Fruit fly (Drosophila melanogaster) whole organism, embryonic: ENCODE measurements around the gene CG33107.

Experiments used
- CG10267 ChIP-seq: fragments of 200-800 bp; sonication (Bioruptor generic); optimal IDR thresholded peaks from 2 replicates; lab custom pipeline; 2018; ENCODE audit warnings: missing biosample characterization, mild to moderate bottlenecking, missing genetic modification characterization, moderate library complexity
- CG10543 ChIP-seq: fragments of 200-800 bp; sonication (Bioruptor generic); optimal IDR thresholded peaks from 3 replicates; lab custom pipeline; 2017; ENCODE audit warnings: missing biosample characterization, mild to moderate bottlenecking, missing genetic modification characterization, moderate library complexity
- CG12219 ChIP-seq: fragments of 200-800 bp; sonication (Bioruptor generic); optimal IDR thresholded peaks from 3 replicates; lab custom pipeline; 2018; ENCODE audit warnings: missing biosample characterization, mild to moderate bottlenecking, missing genetic modification characterization
- CG12744 ChIP-seq: fragments of 200-800 bp; sonication (Bioruptor generic); optimal IDR thresholded peaks from 2 replicates; lab custom pipeline; 2016; ENCODE audit warnings: missing biosample characterization, missing genetic modification characterization
- CG13624 ChIP-seq: fragments of 200-800 bp; sonication (Bioruptor generic); optimal IDR thresholded peaks from 2 replicates; lab custom pipeline; 2016; ENCODE audit warnings: missing biosample characterization, missing genetic modification characterization
- CG14860 ChIP-seq: fragments of 200-800 bp; sonication (Bioruptor generic); IDR thresholded peaks from 3 replicates; pipeline ENCODE4 v1.3.6; 2022; ENCODE audit warnings: missing biosample characterization, missing genetic modification characterization; ENCODE audit not compliant: partially characterized antibody
- CG15269 ChIP-seq: fragments of 200-800 bp; sonication (Bioruptor generic); optimal IDR thresholded peaks from 2 replicates; lab custom pipeline; 2018; ENCODE audit warnings: missing biosample characterization, mild to moderate bottlenecking, missing genetic modification characterization, moderate library complexity
- CG15479 ChIP-seq: fragments of 200-800 bp; sonication (Bioruptor generic); optimal IDR thresholded peaks from 3 replicates; lab custom pipeline; 2019; ENCODE audit warnings: missing biosample characterization, mild to moderate bottlenecking, missing genetic modification characterization, moderate library complexity
- CG1602 ChIP-seq: fragments of 200-800 bp; sonication (Bioruptor generic); optimal IDR thresholded peaks from 3 replicates; lab custom pipeline; 2016; ENCODE audit warnings: missing biosample characterization, missing genetic modification characterization
- CG17186 ChIP-seq: fragments of 200-800 bp; sonication (Bioruptor generic); optimal IDR thresholded peaks from 3 replicates; lab custom pipeline; 2017; ENCODE audit warnings: missing biosample characterization, missing genetic modification reagents, missing genetic modification characterization
- CG17361 ChIP-seq: fragments of 200-800 bp; sonication (Bioruptor generic); IDR thresholded peaks from 3 replicates; pipeline ENCODE4 v1.3.6; 2022; ENCODE audit warnings: missing biosample characterization, missing genetic modification characterization
- CG17829 ChIP-seq: fragments of 200-800 bp; optimal IDR thresholded peaks from 2 replicates; lab custom pipeline; 2019; ENCODE audit warnings: missing biosample characterization, mild to moderate bottlenecking, missing genetic modification characterization, moderate library complexity
- CG18011 ChIP-seq: fragments of 200-800 bp; sonication (Bioruptor generic); optimal IDR thresholded peaks from 2 replicates; lab custom pipeline; 2017; ENCODE audit warnings: missing biosample characterization, missing genetic modification characterization, mild to moderate bottlenecking, moderate library complexity, missing genotype
- CG18764 ChIP-seq: fragments of 200-800 bp; sonication (Bioruptor generic); optimal IDR thresholded peaks from 3 replicates; lab custom pipeline; 2016; ENCODE audit warnings: missing biosample characterization, missing genetic modification characterization
- CG3065 ChIP-seq: fragments of 200-800 bp; sonication (Bioruptor generic); optimal IDR thresholded peaks from 2 replicates; lab custom pipeline; 2016; ENCODE audit warnings: missing biosample characterization, missing genetic modification characterization
- CG3995 ChIP-seq: fragments of 200-800 bp; sonication (Bioruptor generic); optimal IDR thresholded peaks from 3 replicates; lab custom pipeline; 2016; ENCODE audit warnings: missing biosample characterization, missing genetic modification characterization
- CG5245 ChIP-seq: fragments of 200-800 bp; sonication (Bioruptor generic); optimal IDR thresholded peaks from 3 replicates; lab custom pipeline; 2016; ENCODE audit warnings: missing biosample characterization, missing genetic modification characterization
- CG7372 ChIP-seq: fragments of 200-800 bp; sonication (Bioruptor generic); IDR thresholded peaks from 2 replicates; pipeline ENCODE4 v1.3.6; 2022; ENCODE audit warnings: missing biosample characterization, missing genetic modification characterization
- CG7839 ChIP-seq: fragments of 200-800 bp; sonication (Bioruptor generic); optimal IDR thresholded peaks from 3 replicates; lab custom pipeline; 2018; ENCODE audit warnings: missing biosample characterization, mild to moderate bottlenecking, missing genetic modification characterization, moderate library complexity
- CG8290 ChIP-seq, 3 experiments: fragments of 200-800 bp; sonication (Bioruptor generic); optimal IDR thresholded peaks; 2 replicates each; lab custom pipeline; 2016 to 2019; ENCODE audit warnings: missing biosample characterization in 3 of 3, missing genetic modification characterization in 3 of 3, mild to moderate bottlenecking in 2 of 3, moderate library complexity in 1 of 3
- CkIIα-i1 ChIP-seq: fragments of 200-800 bp; sonication (Bioruptor generic); IDR thresholded peaks from 2 replicates; pipeline ENCODE4 v1.3.6; 2022; ENCODE audit warnings: missing biosample characterization, missing genetic modification characterization
- Dfd ChIP-seq, 2 experiments: fragments of >200 bp; optimal IDR thresholded peaks; 2 replicates each; lab custom pipeline; 2017; ENCODE audit warnings: missing biosample characterization in 2 of 2, missing genetic modification characterization in 2 of 2
- Dip3 ChIP-seq: fragments of 200-800 bp; sonication (Bioruptor generic); optimal IDR thresholded peaks from 3 replicates; lab custom pipeline; 2016; ENCODE audit warnings: missing biosample characterization, missing genetic modification characterization
- Doc2 ChIP-seq: fragments of 200-800 bp; sonication (Bioruptor generic); IDR thresholded peaks from 2 replicates; pipeline ENCODE4 v1.3.6; 2022; ENCODE audit warnings: missing biosample characterization, missing genetic modification characterization
- GATAe ChIP-seq: fragments of 200-800 bp; sonication (Bioruptor generic); conservative IDR thresholded peaks from 2 replicates; pipeline ENCODE4 v1.3.6; 2022; ENCODE audit warnings: missing biosample characterization, missing genetic modification characterization
- HLH4C ChIP-seq: fragments of 200-800 bp; sonication (Bioruptor generic); IDR thresholded peaks from 3 replicates; pipeline ENCODE4 v1.3.6; 2022; ENCODE audit warnings: missing biosample characterization, missing genetic modification characterization; ENCODE audit not compliant: partially characterized antibody
- Med ChIP-seq: fragments of 200-800 bp; sonication (Bioruptor generic); peaks from one replicate; lab custom pipeline; 2016; ENCODE audit warnings: missing biosample characterization, missing genetic modification characterization, mild to moderate bottlenecking, inconsistent platforms, moderate library complexity
- Oli ChIP-seq: fragments of 200-800 bp; sonication (Bioruptor generic); optimal IDR thresholded peaks from 2 replicates; lab custom pipeline; 2018; ENCODE audit warnings: missing biosample characterization, mild to moderate bottlenecking, missing genetic modification characterization, moderate library complexity
- Pdp1 ChIP-seq, 2 experiments: fragments of 200-800 bp; sonication (Bioruptor generic); optimal IDR thresholded peaks; 3 replicates each; lab custom pipeline; 2016; ENCODE audit warnings: missing biosample characterization in 2 of 2, missing genetic modification characterization in 2 of 2, mild to moderate bottlenecking in 1 of 2, moderate library complexity in 1 of 2
- Sry-δ ChIP-seq: fragments of 200-800 bp; sonication (Bioruptor generic); optimal IDR thresholded peaks from 2 replicates; lab custom pipeline; 2016; ENCODE audit warnings: missing biosample characterization, missing genetic modification characterization
- Ssrp ChIP-seq: fragments of 200-800 bp; sonication (Bioruptor generic); optimal IDR thresholded peaks from 2 replicates; lab custom pipeline; 2018; ENCODE audit warnings: missing biosample characterization, mild to moderate bottlenecking, missing genetic modification characterization, moderate library complexity
- Stat92E ChIP-seq, 3 experiments: fragments of >200 bp in 2 of 3; fragments of 200-800 bp in 1 of 3; sonication (Bioruptor generic) in 1 of 3; optimal IDR thresholded peaks; 2 replicates each; lab custom pipeline; 2017 to 2019; ENCODE audit warnings: missing biosample characterization in 3 of 3, missing genetic modification characterization in 3 of 3, mild to moderate bottlenecking in 1 of 3, moderate library complexity in 1 of 3
- ab ChIP-seq: fragments of 200-800 bp; sonication (Bioruptor generic); optimal IDR thresholded peaks from 2 replicates; lab custom pipeline; 2016; ENCODE audit warnings: missing biosample characterization, missing genetic modification characterization
- chif ChIP-seq, 2 experiments: fragments of 200-800 bp; sonication (Bioruptor generic); optimal IDR thresholded peaks; 3 replicates each; lab custom pipeline; 2016; ENCODE audit warnings: missing biosample characterization in 2 of 2, missing genetic modification characterization in 2 of 2
- chinmo ChIP-seq: fragments of 200-800 bp; sonication (Bioruptor generic); IDR thresholded peaks from 4 replicates; pipeline ENCODE4 v1.3.6; 2022; ENCODE audit warnings: missing biosample characterization, missing genetic modification characterization; ENCODE audit not compliant: partially characterized antibody
- chn ChIP-seq: fragments of 200-800 bp; sonication (Bioruptor generic); optimal IDR thresholded peaks from 2 replicates; lab custom pipeline; 2016; ENCODE audit warnings: missing biosample characterization, missing genetic modification characterization
- crp ChIP-seq, 2 experiments: fragments of 200-800 bp; sonication (Bioruptor generic); optimal IDR thresholded peaks; 2 replicates in 1 of 2; 3 replicates in 1 of 2; lab custom pipeline; 2017; ENCODE audit warnings: missing biosample characterization in 2 of 2, missing genetic modification characterization in 2 of 2, mild to moderate bottlenecking in 1 of 2, moderate library complexity in 1 of 2
- dm ChIP-seq: fragments of 200-800 bp; sonication (Bioruptor generic); optimal IDR thresholded peaks from 3 replicates; lab custom pipeline; 2016; ENCODE audit warnings: missing biosample characterization, missing genetic modification characterization
- dysf ChIP-seq: fragments of 200-800 bp; sonication (Bioruptor generic); IDR thresholded peaks from 3 replicates; pipeline ENCODE4 v1.3.6; 2022; ENCODE audit warnings: missing biosample characterization, missing genetic modification characterization
- ems ChIP-seq: fragments of 200-800 bp; sonication (Bioruptor generic); optimal IDR thresholded peaks from 3 replicates; lab custom pipeline; 2016; ENCODE audit warnings: missing biosample characterization, missing genetic modification characterization
- en ChIP-seq: fragments of 200-800 bp; sonication (Bioruptor generic); optimal IDR thresholded peaks from 2 replicates; lab custom pipeline; 2016; ENCODE audit warnings: missing biosample characterization, missing genetic modification characterization
- fd96Cb ChIP-seq: fragments of 200-800 bp; sonication (Bioruptor generic); optimal IDR thresholded peaks from 2 replicates; lab custom pipeline; 2018; ENCODE audit warnings: missing biosample characterization, mild to moderate bottlenecking, missing genetic modification characterization, moderate library complexity
- grn ChIP-seq: fragments of 200-800 bp; sonication (Bioruptor generic); optimal IDR thresholded peaks from 3 replicates; lab custom pipeline; 2017; ENCODE audit warnings: missing biosample characterization, missing genetic modification characterization
- ham ChIP-seq: fragments of 200-800 bp; sonication (Bioruptor generic); IDR thresholded peaks from 2 replicates; pipeline ENCODE4 v1.3.6; 2022; ENCODE audit warnings: missing biosample characterization, missing genetic modification characterization
- hth ChIP-seq: fragments of >200 bp; optimal IDR thresholded peaks from 2 replicates; lab custom pipeline; 2017; ENCODE audit warnings: inconsistent platforms
- luna ChIP-seq: fragments of 200-800 bp; sonication (Bioruptor generic); optimal IDR thresholded peaks from 2 replicates; lab custom pipeline; 2016; ENCODE audit warnings: missing biosample characterization, missing genetic modification characterization
- nerfin-1 ChIP-seq: fragments of 200-800 bp; sonication (Bioruptor generic); optimal IDR thresholded peaks from 3 replicates; lab custom pipeline; 2019; ENCODE audit warnings: missing biosample characterization, mild to moderate bottlenecking, missing genetic modification characterization, moderate library complexity
- pzg ChIP-seq: fragments of 200-800 bp; sonication (Bioruptor generic); optimal IDR thresholded peaks from 3 replicates; lab custom pipeline; 2018; ENCODE audit warnings: missing biosample characterization, mild to moderate bottlenecking, missing genetic modification characterization, moderate library complexity
- wek ChIP-seq: fragments of 200-800 bp; sonication (Bioruptor generic); optimal IDR thresholded peaks from 3 replicates; lab custom pipeline; 2018; ENCODE audit warnings: missing biosample characterization, mild to moderate bottlenecking, missing genetic modification characterization, moderate library complexity
- zen2 ChIP-seq: fragments of 200-800 bp; sonication (Bioruptor generic); IDR thresholded peaks from 3 replicates; pipeline ENCODE4 v1.3.6; 2022; ENCODE audit warnings: missing biosample characterization, missing genetic modification characterization; ENCODE audit not compliant: partially characterized antibody

CG33107 gene

dm6 chr3R:22580546-22580945 is 4.0 kb downstream of the CG33107 start, which contains the start of gene CSN6 (continued):
- TF ChIP-seq zen2 (peak; percentile 62; the same call in 2 of the 3 replicates), CG1602 (GFP tag; lab: Kevin White, UChicago) (no peak), CkIIα-i1 (GFP tag; lab: Robert Waterston, UW) (no peak), CG13624 (peak; percentile 44), chif (GFP tag; optimal IDR thresholded peaks at IDR 0.05; lab: Kevin White, UChicago) (no peak), CG10543 (GFP tag; lab: Kevin White, UChicago) (no peak), CG3065 (no peak), grn (GFP tag; lab: Kevin White, UChicago) (peak; percentile 6), CG15269 (tag; lab: Kevin White, UChicago) (no peak), chn (GFP tag; lab: Kevin White, UChicago) (no peak), fd96Cb (no peak), dysf (no peak), HLH4C (GFP tag; lab: Robert Waterston, UW) (peak; percentile 90), Doc2 (GFP tag; lab: Robert Waterston, UW) (no peak), CG5245 (GFP tag; lab: Kevin White, UChicago) (no peak), Dip3 (GFP tag; lab: Kevin White, UChicago) (no peak), CG12744 (no peak), CG7839 (tag; lab: Kevin White, UChicago) (no peak), Ssrp (tag; lab: Kevin White, UChicago) (no peak), pzg (peak; percentile 99), CG7372 (GFP tag; lab: Robert Waterston, UW) (no peak), Stat92E (GFP tag; optimal IDR thresholded peaks at IDR 0.05; lab: Kevin White, UChicago) (no peak), dm (GFP tag; lab: Kevin White, UChicago) (peak; percentile 8), CG14860 (peak; percentile 78), ems (GFP tag; lab: Kevin White, UChicago) (no peak), nerfin-1 (tag; lab: Kevin White, UChicago) (no peak), Sry-δ (peak; percentile 91), luna (GFP tag; lab: Kevin White, UChicago) (no peak), Pdp1 (GFP tag; optimal IDR thresholded peaks at IDR 0.05; lab: Kevin White, UChicago) (peak in 1 of 2 experiments; percentile 66), CG3995 (GFP tag; lab: Kevin White, UChicago) (peak; percentile 15), CG17361 (GFP tag; lab: Robert Waterston, UW) (peak; percentile 41; the same call in 1 of the 3 replicates), GATAe (peak; percentile 61), CG15479 (GFP tag; lab: Kevin White, UChicago) (no peak), CG18011 (GFP tag; lab: Kevin White, UChicago) (no peak), CG8290 (GFP tag; optimal IDR thresholded peaks at IDR 0.05; lab: Kevin White, UChicago) (no peak), CG8290 (tag; optimal IDR thresholded peaks at IDR 0.05; lab: Kevin White, UChicago) (no peak), Oli (no peak), wek (GFP tag; lab: Kevin White, UChicago) (no peak), Med (peak; percentile 90), CG10267 (tag; lab: Kevin White, UChicago) (peak; percentile 61), CG17829 (tag; lab: Kevin White, UChicago) (peak; percentile 46), Dfd (GFP tag; optimal IDR thresholded peaks at IDR 0.05; lab: Kevin White, UChicago) (no peak), ab (GFP tag; lab: Kevin White, UChicago) (no peak), en (GFP tag; lab: Kevin White, UChicago) (no peak), hth (lab: Kevin White, UChicago) (no peak), CG17186 (GFP tag; lab: Kevin White, UChicago) (peak; percentile 27), crp (GFP tag; optimal IDR thresholded peaks at IDR 0.05; lab: Kevin White, UChicago) (peak in 1 of 2 experiments; percentile 57), ham (GFP tag; lab: Robert Waterston, UW) (no peak), CG12219 (GFP tag; lab: Kevin White, UChicago) (no peak), chinmo (GFP tag; lab: Robert Waterston, UW) (peak; percentile 75; the same call in 1 of the 4 replicates), CG18764 (GFP tag; lab: Kevin White, UChicago) (no peak)
